Worm (Caenorhabditis elegans) whole organism, L2 larva: ENCODE results near the gene set-4.
A peak's percentile ranks its signal among the peaks of the same experiment; 100 is the strongest.

Experiments
- C34F6.9 ChIP-seq: fragments of 150-350 bp; optimal IDR thresholded peaks from 2 replicates; lab custom pipeline; 2014; ENCODE audit warnings: missing biosample characterization, missing genetic modification characterization
- F13H6.1 ChIP-seq: sonication (generic microtip); optimal IDR thresholded peaks from 2 replicates; lab custom pipeline; 2016; ENCODE audit warnings: missing genetic modification characterization, missing compliant biosample characterization
- R02D3.7 ChIP-seq: fragments of 150-350 bp; optimal IDR thresholded peaks from 2 replicates; lab custom pipeline; 2014; ENCODE audit warnings: missing biosample characterization, missing genetic modification characterization
- Y55F3AM.14 ChIP-seq: fragments of 200-800 bp; sonication (Bioruptor generic); optimal IDR thresholded peaks from 2 replicates; lab custom pipeline; 2018; ENCODE audit warnings: mild to moderate bottlenecking, missing genetic modification characterization, missing compliant biosample characterization
- ZK546.5 ChIP-seq: sonication (generic microtip); optimal IDR thresholded peaks from 2 replicates; lab custom pipeline; 2017; ENCODE audit warnings: missing biosample characterization, missing genetic modification characterization
- alr-1 ChIP-seq: fragments of 150-350 bp; optimal IDR thresholded peaks from 2 replicates; lab custom pipeline; 2014; ENCODE audit warnings: missing biosample characterization, missing genetic modification characterization
- aly-2 ChIP-seq: fragments of 150-350 bp; optimal IDR thresholded peaks from 2 replicates; lab custom pipeline; 2014; ENCODE audit warnings: missing biosample characterization, missing genetic modification characterization
- ama-1 ChIP-seq: fragments of 150-350 bp; optimal IDR thresholded peaks from 2 replicates; lab custom pipeline; 2018; ENCODE audit warnings: inconsistent platforms
- blmp-1 ChIP-seq: sonication (generic microtip); optimal IDR thresholded peaks from 2 replicates; lab custom pipeline; 2017; ENCODE audit warnings: missing genetic modification characterization, mild to moderate bottlenecking, missing compliant biosample characterization, antibody characterized with exemption, moderate library complexity; ENCODE audit not compliant: insufficient read depth
- ceh-16 ChIP-seq: fragments of 150-350 bp; optimal IDR thresholded peaks from 2 replicates; lab custom pipeline; 2014; ENCODE audit warnings: missing biosample characterization, missing genetic modification characterization
- ceh-82 ChIP-seq: fragments of 150-350 bp; optimal IDR thresholded peaks from 2 replicates; lab custom pipeline; 2014; ENCODE audit warnings: missing biosample characterization, missing genetic modification characterization
- crh-2 ChIP-seq: sonication (generic microtip); optimal IDR thresholded peaks from 2 replicates; lab custom pipeline; 2017; ENCODE audit warnings: missing biosample characterization, missing genetic modification characterization
- dmd-4 ChIP-seq: sonication (generic microtip); optimal IDR thresholded peaks from 2 replicates; lab custom pipeline; 2017; ENCODE audit warnings: missing biosample characterization, missing genetic modification characterization
- egl-27 ChIP-seq: sonication (generic microtip); optimal IDR thresholded peaks from 3 replicates; lab custom pipeline; 2017; ENCODE audit warnings: missing biosample characterization, missing genetic modification reagents, missing genetic modification characterization
- elt-1 ChIP-seq: fragments of 150-350 bp; optimal IDR thresholded peaks from 2 replicates; lab custom pipeline; 2014; ENCODE audit warnings: missing biosample characterization, missing genetic modification characterization
- elt-3 ChIP-seq: sonication (generic microtip); optimal IDR thresholded peaks from 2 replicates; lab custom pipeline; 2017; ENCODE audit warnings: missing biosample characterization, missing genetic modification characterization
- fos-1 ChIP-seq: fragments of 150-350 bp; optimal IDR thresholded peaks from 2 replicates; lab custom pipeline; 2014; ENCODE audit warnings: missing biosample characterization, missing genetic modification characterization
- gmeb-1 ChIP-seq: fragments of 150-350 bp; optimal IDR thresholded peaks from 2 replicates; lab custom pipeline; 2014; ENCODE audit warnings: missing biosample characterization, missing genetic modification characterization
- lin-11 ChIP-seq: fragments of 150-350 bp; sonication (generic microtip); optimal IDR thresholded peaks from 2 replicates; lab custom pipeline; 2014; ENCODE audit warnings: missing biosample characterization, missing genetic modification characterization, inconsistent platforms, mixed read lengths
- lin-13 ChIP-seq: fragments of 150-350 bp; optimal IDR thresholded peaks from 2 replicates; lab custom pipeline; 2014; ENCODE audit warnings: missing biosample characterization, missing genetic modification reagents, missing genetic modification characterization
- lin-39 ChIP-seq: fragments of 150-350 bp; optimal IDR thresholded peaks from 2 replicates; lab custom pipeline; 2014; ENCODE audit warnings: missing biosample characterization, missing genetic modification reagents, missing genetic modification characterization
- lsy-2 ChIP-seq, 2 experiments: fragments of 150-350 bp in 1 of 2; sonication (generic microtip) in 1 of 2; optimal IDR thresholded peaks; 2 replicates each; lab custom pipeline; 2014 to 2017; ENCODE audit warnings: missing biosample characterization in 2 of 2, missing genetic modification characterization in 2 of 2
- mab-5 ChIP-seq: fragments of 150-350 bp; optimal IDR thresholded peaks from 2 replicates; lab custom pipeline; 2014; ENCODE audit warnings: missing biosample characterization, missing genetic modification characterization
- mbf-1 ChIP-seq: sonication (generic microtip); optimal IDR thresholded peaks from 2 replicates; lab custom pipeline; 2017; ENCODE audit warnings: missing biosample characterization, missing genetic modification characterization
- mdl-1 ChIP-seq, 2 experiments: fragments of 150-350 bp in 1 of 2; sonication (generic microtip) in 1 of 2; optimal IDR thresholded peaks; 2 replicates each; lab custom pipeline; 2017; ENCODE audit warnings: missing biosample characterization in 2 of 2, missing genetic modification characterization in 2 of 2
- nhr-10 ChIP-seq: sonication (generic microtip); optimal IDR thresholded peaks from 2 replicates; lab custom pipeline; 2017; ENCODE audit warnings: missing biosample characterization, missing genetic modification characterization
- nhr-11 ChIP-seq: fragments of 150-350 bp; optimal IDR thresholded peaks from 2 replicates; lab custom pipeline; 2014; ENCODE audit warnings: missing biosample characterization, missing genetic modification characterization
- nhr-129 ChIP-seq: fragments of 150-350 bp; optimal IDR thresholded peaks from 2 replicates; lab custom pipeline; 2014; ENCODE audit warnings: missing biosample characterization, missing genetic modification characterization
- nhr-21 ChIP-seq: fragments of 150-350 bp; optimal IDR thresholded peaks from 2 replicates; lab custom pipeline; 2014; ENCODE audit warnings: missing biosample characterization, missing genetic modification characterization
- nhr-23 ChIP-seq: fragments of 150-350 bp; optimal IDR thresholded peaks from 2 replicates; lab custom pipeline; 2014; ENCODE audit warnings: missing biosample characterization, missing genetic modification reagents, missing genetic modification characterization
- nhr-237 ChIP-seq: fragments of 150-350 bp; optimal IDR thresholded peaks from 2 replicates; lab custom pipeline; 2014; ENCODE audit warnings: missing biosample characterization, missing genetic modification characterization
- nhr-25 ChIP-seq: fragments of 150-350 bp; sonication (generic microtip); optimal IDR thresholded peaks from 3 replicates; lab custom pipeline; 2014; ENCODE audit warnings: missing biosample characterization, missing genetic modification characterization
- nhr-6 ChIP-seq: fragments of 150-350 bp; optimal IDR thresholded peaks from 2 replicates; lab custom pipeline; 2014; ENCODE audit warnings: missing biosample characterization, missing genetic modification characterization
- nhr-77 ChIP-seq: fragments of 150-350 bp; optimal IDR thresholded peaks from 2 replicates; lab custom pipeline; 2014; ENCODE audit warnings: missing biosample characterization, missing genetic modification characterization
- peb-1 ChIP-seq: fragments of 150-350 bp; optimal IDR thresholded peaks from 2 replicates; lab custom pipeline; 2014; ENCODE audit warnings: missing biosample characterization, missing genetic modification characterization
- sem-4 ChIP-seq: fragments of 150-350 bp; optimal IDR thresholded peaks from 2 replicates; lab custom pipeline; 2014; ENCODE audit warnings: missing biosample characterization, missing genetic modification reagents, missing genetic modification characterization
- skn-1 ChIP-seq: sonication (generic microtip); optimal IDR thresholded peaks from 2 replicates; lab custom pipeline; 2017; ENCODE audit warnings: missing biosample characterization, missing genetic modification characterization
- sma-3 ChIP-seq: sonication (generic microtip); optimal IDR thresholded peaks from 2 replicates; lab custom pipeline; 2016; ENCODE audit warnings: missing genetic modification reagents, missing genetic modification characterization, missing compliant biosample characterization
- snpc-4 ChIP-seq: fragments of 150-350 bp; optimal IDR thresholded peaks from 2 replicates; lab custom pipeline; 2014; ENCODE audit warnings: missing biosample characterization, missing genetic modification characterization
- unc-39 ChIP-seq: fragments of 150-350 bp; optimal IDR thresholded peaks from 2 replicates; lab custom pipeline; 2014; ENCODE audit warnings: missing biosample characterization, missing genetic modification characterization
- unc-55 ChIP-seq: fragments of 150-350 bp; sonication (generic microtip); optimal IDR thresholded peaks from 3 replicates; lab custom pipeline; 2014; ENCODE audit warnings: missing biosample characterization, missing genetic modification reagents, missing genetic modification characterization
- unc-62 ChIP-seq: fragments of 150-350 bp; optimal IDR thresholded peaks from 2 replicates; lab custom pipeline; 2014; ENCODE audit warnings: missing biosample characterization, missing genetic modification reagents, missing genetic modification characterization
- ztf-1 ChIP-seq: fragments of 200-800 bp; sonication (Bioruptor generic); conservative IDR thresholded peaks from 2 replicates; pipeline ENCODE4 v1.3.6; 2022; ENCODE audit warnings: missing genetic modification characterization, missing compliant biosample characterization
- ztf-11 ChIP-seq: sonication (generic microtip); optimal IDR thresholded peaks from 2 replicates; lab custom pipeline; 2017; ENCODE audit warnings: missing biosample characterization, missing genetic modification characterization
- ztf-4 ChIP-seq: fragments of 150-350 bp; optimal IDR thresholded peaks from 2 replicates; lab custom pipeline; 2014; ENCODE audit warnings: missing biosample characterization, missing genetic modification characterization

The set-4 gene

DNA sequence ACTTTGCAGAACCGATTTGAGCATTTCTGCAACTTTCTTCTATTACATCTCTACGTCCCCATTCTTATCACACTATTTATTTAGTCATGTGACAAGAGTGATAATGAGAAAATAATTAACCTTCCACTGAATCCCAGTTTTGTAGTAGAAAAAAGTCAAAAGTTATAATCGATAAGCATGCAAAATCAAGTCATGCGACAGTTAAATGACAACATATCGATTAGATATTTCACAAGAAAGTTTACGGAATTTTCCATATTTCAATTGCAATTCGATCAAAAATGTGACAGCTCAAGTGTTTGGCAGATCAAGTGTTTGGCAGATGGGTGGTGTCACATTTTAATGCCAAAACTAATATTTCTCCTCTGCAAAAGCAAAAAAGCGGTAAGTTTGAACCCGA, 43.5 kb upstream of the set-4 start:
- TF ChIP-seq fos-1 (peak; percentile 43), lin-11 (tag; lab: Kevin White, UChicago) (no peak), ama-1 (lab: Kevin White, UChicago) (peak; percentile 40), Y55F3AM.14 (GFP tag; lab: Kevin White, UChicago) (no peak), sem-4 (no peak), nhr-6 (tag; lab: Kevin White, UChicago) (no peak), lsy-2 (tag; optimal IDR thresholded peaks at IDR 0.05; lab: Kevin White, UChicago) (peak in 1 of 2 experiments; percentile 13), nhr-129 (peak; percentile 24), crh-2 (peak; percentile 40), aly-2 (tag; lab: Kevin White, UChicago) (no peak), egl-27 (tag; lab: Kevin White, UChicago) (no peak), unc-62 (GFP tag; lab: Kevin White, UChicago) (no peak), gmeb-1 (tag; lab: Kevin White, UChicago) (peak; percentile 18)

DNA sequence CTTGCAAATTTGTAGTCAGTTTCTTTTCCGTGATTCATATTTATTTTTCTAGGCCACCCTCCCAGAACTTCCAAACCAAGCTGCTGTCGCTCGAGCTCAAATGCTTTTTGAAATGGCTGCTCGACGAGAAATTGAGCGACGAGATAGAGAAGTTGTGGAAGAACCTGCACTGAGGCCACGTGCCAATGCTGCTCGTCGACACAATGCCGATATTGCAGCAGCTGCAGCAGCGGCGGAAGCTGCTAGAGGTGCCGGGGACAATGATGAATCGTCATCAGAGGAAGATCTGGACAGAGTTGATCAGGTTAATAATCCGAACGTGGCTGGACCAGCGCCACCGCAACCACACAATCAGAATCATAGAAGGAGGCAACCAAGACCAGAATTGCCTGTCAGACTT, 42.2 kb upstream of the set-4 start:
- no peak for TF ChIP-seq ztf-1 (GFP tag; lab: Robert Waterston, UW)
- TF ChIP-seq nhr-129 = no peak
- TF ChIP-seq mbf-1 (tag; lab: Kevin White, UChicago) = no peak
- TF ChIP-seq nhr-21 (tag; lab: Kevin White, UChicago) = no peak
- no peak for TF ChIP-seq lin-13
- TF ChIP-seq C34F6.9 (tag; lab: Kevin White, UChicago) = no peak
- TF ChIP-seq elt-3 = no peak
- TF ChIP-seq alr-1 (tag; lab: Kevin White, UChicago) = no peak
- no peak for TF ChIP-seq mdl-1 (tag; optimal IDR thresholded peaks at IDR 0.05; lab: Kevin White, UChicago)
- no peak for TF ChIP-seq mab-5
- no peak for TF ChIP-seq unc-39 (tag; lab: Kevin White, UChicago)
- TF ChIP-seq Y55F3AM.14 (GFP tag; lab: Kevin White, UChicago) = no peak
- no peak for TF ChIP-seq lin-39 (tag; lab: Kevin White, UChicago)
- TF ChIP-seq lsy-2 (tag; optimal IDR thresholded peaks at IDR 0.05; lab: Kevin White, UChicago) = no peak
- no peak for TF ChIP-seq fos-1
- no peak for TF ChIP-seq crh-2
- TF ChIP-seq nhr-237 (tag; lab: Kevin White, UChicago) = no peak
- TF ChIP-seq skn-1 (tag; lab: Kevin White, UChicago) = no peak
- no peak for TF ChIP-seq F13H6.1 (tag; lab: Kevin White, UChicago)
- TF ChIP-seq, all 48 proteins: peak for 0

DNA sequence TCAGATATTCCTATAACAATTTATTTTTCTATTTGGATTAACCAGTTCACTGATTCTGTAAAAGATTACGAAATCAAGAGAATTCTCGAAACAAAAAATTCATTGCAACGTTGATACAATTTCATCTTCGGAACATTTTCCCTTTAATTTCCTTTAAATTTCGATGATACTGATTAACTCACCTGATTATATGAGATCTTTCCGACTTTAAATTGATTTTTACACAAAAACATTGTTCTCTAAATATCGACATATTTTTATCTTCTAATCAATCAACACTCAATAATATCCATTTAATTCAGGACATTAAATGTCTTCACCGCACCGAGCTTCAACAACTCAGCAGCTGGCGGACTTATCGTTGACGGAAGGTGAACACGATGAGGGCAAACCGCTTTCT, 39.9 kb upstream of the set-4 start, which contains the start of gene lin-23:
Gene lin-23, plus strand, starts transcription at position 301 of the 400 bp plus-strand sequence.
- TF ChIP-seq sem-4 (no peak), ZK546.5 (tag; lab: Kevin White, UChicago) (no peak), blmp-1 (tag; lab: Kevin White, UChicago) (no peak), nhr-10 (tag; lab: Kevin White, UChicago) (no peak), nhr-129 (no peak), ceh-16 (tag; lab: Kevin White, UChicago) (no peak), fos-1 (no peak), dmd-4 (tag; lab: Kevin White, UChicago) (no peak), elt-3 (no peak), Y55F3AM.14 (GFP tag; lab: Kevin White, UChicago) (no peak), ama-1 (lab: Kevin White, UChicago) (no peak)
- TF ChIP-seq, all 48 proteins: peak for 0

DNA sequence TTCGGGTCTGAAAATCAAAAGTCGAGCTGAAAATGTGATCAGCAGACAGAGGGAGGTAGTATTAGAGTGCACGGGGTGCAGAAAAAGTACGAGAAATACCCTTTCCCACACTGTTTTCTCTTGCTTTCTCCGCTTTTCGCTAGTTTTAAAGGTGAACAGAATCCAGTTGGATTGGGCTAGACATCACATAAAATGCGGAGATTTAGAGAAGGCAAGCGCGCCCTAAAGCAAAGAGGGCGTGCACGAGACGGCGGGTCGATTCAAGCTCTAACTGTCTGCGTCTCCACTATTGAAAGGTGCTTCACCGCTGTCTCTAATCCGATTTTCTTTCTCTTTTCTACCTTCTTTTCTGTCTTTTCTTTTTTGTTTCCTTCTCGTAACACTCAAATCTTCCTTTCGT, 39.0 kb upstream of the set-4 start:
- TF ChIP-seq nhr-23 (tag; lab: Kevin White, UChicago) (no peak), nhr-77 (tag; lab: Kevin White, UChicago) (no peak), unc-39 (tag; lab: Kevin White, UChicago) (no peak), mbf-1 (tag; lab: Kevin White, UChicago) (no peak), peb-1 (tag; lab: Kevin White, UChicago) (no peak), F13H6.1 (tag; lab: Kevin White, UChicago) (peak; percentile 88), crh-2 (peak; percentile 88), nhr-10 (tag; lab: Kevin White, UChicago) (no peak), R02D3.7 (tag; lab: Kevin White, UChicago) (no peak), ztf-1 (GFP tag; lab: Robert Waterston, UW) (no peak), mdl-1 (tag; optimal IDR thresholded peaks at IDR 0.05; lab: Kevin White, UChicago) (peak; percentile 91 to 94), unc-62 (GFP tag; lab: Kevin White, UChicago) (no peak), nhr-237 (tag; lab: Kevin White, UChicago) (peak; percentile 40), ceh-82 (tag; lab: Kevin White, UChicago) (no peak), dmd-4 (tag; lab: Kevin White, UChicago) (no peak), nhr-129 (peak; percentile 89), snpc-4 (peak; percentile 66), unc-55 (GFP tag; lab: Kevin White, UChicago) (peak; percentile 91), sma-3 (GFP tag; lab: Kevin White, UChicago) (peak; percentile 80), alr-1 (tag; lab: Kevin White, UChicago) (no peak), nhr-6 (tag; lab: Kevin White, UChicago) (peak; percentile 22), lin-13 (peak; percentile 77), skn-1 (tag; lab: Kevin White, UChicago) (no peak), mab-5 (peak; percentile 71), gmeb-1 (tag; lab: Kevin White, UChicago) (peak; percentile 77), aly-2 (tag; lab: Kevin White, UChicago) (no peak), elt-1 (tag; lab: Kevin White, UChicago) (no peak), nhr-25 (tag; lab: Kevin White, UChicago) (peak; percentile 79), ztf-11 (tag; lab: Kevin White, UChicago) (no peak), ztf-4 (peak; percentile 60), sem-4 (no peak), nhr-11 (tag; lab: Kevin White, UChicago) (no peak), elt-3 (no peak)
